Fruit fly (Drosophila melanogaster) whole organism, embryonic: ENCODE measurements around the gene CG6153.

ENCODE experiments used
- Adf1 ChIP-seq: fragments of 200-800 bp; sonication (Bioruptor generic); IDR thresholded peaks from 2 replicates; pipeline ENCODE4 v1.3.6; 2022; ENCODE audit warnings: missing biosample characterization, missing genetic modification characterization
- Atf-2 ChIP-seq: fragments of 200-800 bp; sonication (Bioruptor generic); optimal IDR thresholded peaks from 2 replicates; lab custom pipeline; 2016; ENCODE audit warnings: missing biosample characterization, missing genetic modification characterization
- BEAF-32 ChIP-seq: fragments of 200-800 bp; sonication (Bioruptor generic); optimal IDR thresholded peaks from 3 replicates; lab custom pipeline; 2017; ENCODE audit warnings: missing biosample characterization, missing genetic modification characterization, mild to moderate bottlenecking, moderate library complexity, missing genetic modification reagents
- Blimp-1 ChIP-seq: fragments of 200-800 bp; sonication (Bioruptor generic); optimal IDR thresholded peaks from 3 replicates; lab custom pipeline; 2018; ENCODE audit warnings: missing biosample characterization, missing genetic modification characterization, mild to moderate bottlenecking, moderate library complexity, missing genetic modification reagents
- CG11093 ChIP-seq: fragments of 200-800 bp; sonication (Bioruptor generic); IDR thresholded peaks from 3 replicates; pipeline ENCODE4 v1.3.6; 2022; ENCODE audit warnings: missing biosample characterization, missing genetic modification characterization
- CG12236 ChIP-seq: fragments of 200-800 bp; sonication (Bioruptor generic); optimal IDR thresholded peaks from 2 replicates; lab custom pipeline; 2016; ENCODE audit warnings: missing biosample characterization, missing genetic modification characterization
- CG14014 ChIP-seq: fragments of 200-800 bp; sonication (Bioruptor generic); IDR thresholded peaks from 2 replicates; pipeline ENCODE4 v1.3.6; 2022; ENCODE audit warnings: missing biosample characterization, missing genetic modification characterization
- CG14050 ChIP-seq: fragments of 200-800 bp; sonication (Bioruptor generic); IDR thresholded peaks from 3 replicates; pipeline ENCODE4 v1.3.6; 2022; ENCODE audit warnings: missing biosample characterization, missing genetic modification characterization
- CG18619 ChIP-seq: fragments of 200-800 bp; sonication (Bioruptor generic); optimal IDR thresholded peaks from 3 replicates; lab custom pipeline; 2017; ENCODE audit warnings: missing biosample characterization, mild to moderate bottlenecking, missing genetic modification characterization
- CG2678 ChIP-seq: fragments of 200-800 bp; sonication (Bioruptor generic); optimal IDR thresholded peaks from 3 replicates; lab custom pipeline; 2019; ENCODE audit warnings: missing biosample characterization, mild to moderate bottlenecking, missing genetic modification characterization, moderate library complexity
- CG31365 ChIP-seq: fragments of 200-800 bp; sonication (Bioruptor generic); optimal IDR thresholded peaks from 2 replicates; lab custom pipeline; 2018; ENCODE audit warnings: missing biosample characterization, mild to moderate bottlenecking, missing genetic modification characterization
- CG32532 ChIP-seq: fragments of 200-800 bp; sonication (Bioruptor generic); IDR thresholded peaks from 2 replicates; pipeline ENCODE4 v1.3.6; 2022; ENCODE audit warnings: missing biosample characterization, missing genetic modification characterization
- CG33213 ChIP-seq: fragments of 200-800 bp; sonication (Bioruptor generic); optimal IDR thresholded peaks from 3 replicates; lab custom pipeline; 2016; ENCODE audit warnings: missing biosample characterization, missing genetic modification characterization
- CG3847 ChIP-seq: fragments of 200-800 bp; sonication (Bioruptor generic); IDR thresholded peaks from 2 replicates; pipeline ENCODE4 v1.3.6; 2022; ENCODE audit warnings: missing biosample characterization, missing genetic modification characterization
- CG3995 ChIP-seq: fragments of 200-800 bp; sonication (Bioruptor generic); optimal IDR thresholded peaks from 3 replicates; lab custom pipeline; 2016; ENCODE audit warnings: missing biosample characterization, missing genetic modification characterization
- CG4282 ChIP-seq: fragments of 200-800 bp; sonication (Bioruptor generic); optimal IDR thresholded peaks from 2 replicates; lab custom pipeline; 2016; ENCODE audit warnings: missing biosample characterization, missing genetic modification characterization
- CG4617 ChIP-seq: fragments of 200-800 bp; sonication (Bioruptor generic); optimal IDR thresholded peaks from 3 replicates; lab custom pipeline; 2016; ENCODE audit warnings: missing biosample characterization, missing genetic modification characterization, borderline replicate concordance
- CG4730 ChIP-seq: fragments of 200-800 bp; sonication (Bioruptor generic); IDR thresholded peaks from 2 replicates; pipeline ENCODE4 v1.3.6; 2022; ENCODE audit warnings: missing biosample characterization, missing genetic modification characterization
- CG4854 ChIP-seq: fragments of 200-800 bp; sonication (Bioruptor generic); optimal IDR thresholded peaks from 2 replicates; lab custom pipeline; 2016; ENCODE audit warnings: missing biosample characterization, missing genetic modification characterization, inconsistent platforms
- CG6175 ChIP-seq: fragments of 200-800 bp; sonication (Bioruptor generic); IDR thresholded peaks from 3 replicates; pipeline ENCODE4 v1.3.6; 2022; ENCODE audit warnings: missing biosample characterization, missing genetic modification characterization
- CG6254 ChIP-seq: fragments of 200-800 bp; sonication (Bioruptor generic); optimal IDR thresholded peaks from 3 replicates; lab custom pipeline; 2017; ENCODE audit warnings: mild to moderate bottlenecking, missing biosample characterization, missing genetic modification reagents, missing genetic modification characterization
- CG6272 ChIP-seq: fragments of 200-800 bp; sonication (Bioruptor generic); IDR thresholded peaks from 2 replicates; pipeline ENCODE4 v1.3.6; 2022; ENCODE audit warnings: missing biosample characterization, missing genetic modification characterization
- CG6689 ChIP-seq: fragments of 200-800 bp; sonication (Bioruptor generic); IDR thresholded peaks from 2 replicates; pipeline ENCODE4 v1.3.6; 2022; ENCODE audit warnings: missing biosample characterization, missing genetic modification characterization
- CG6765 ChIP-seq: fragments of 200-800 bp; sonication (Bioruptor generic); optimal IDR thresholded peaks from 3 replicates; lab custom pipeline; 2017; ENCODE audit warnings: missing biosample characterization, mild to moderate bottlenecking, missing genetic modification characterization
- CG6813 ChIP-seq: fragments of 200-800 bp; sonication (Bioruptor generic); optimal IDR thresholded peaks from 2 replicates; lab custom pipeline; 2017; ENCODE audit warnings: missing biosample characterization, missing genetic modification characterization, mild to moderate bottlenecking, moderate library complexity, missing genetic modification reagents
- CG8478 ChIP-seq: fragments of >200 bp; optimal IDR thresholded peaks from 2 replicates; lab custom pipeline; 2018
- CG8924 ChIP-seq: fragments of 200-800 bp; optimal IDR thresholded peaks from 3 replicates; lab custom pipeline; 2019; ENCODE audit warnings: missing biosample characterization, mild to moderate bottlenecking, missing genetic modification characterization, moderate library complexity
- CoRest ChIP-seq: fragments of 200-800 bp; sonication (Bioruptor generic); optimal IDR thresholded peaks from 3 replicates; lab custom pipeline; 2018; ENCODE audit warnings: missing biosample characterization, mild to moderate bottlenecking, missing genetic modification characterization, moderate library complexity
- Drgx ChIP-seq: fragments of 200-800 bp; sonication (Bioruptor generic); IDR thresholded peaks from 2 replicates; pipeline ENCODE4 v1.3.6; 2022; ENCODE audit warnings: missing biosample characterization, missing genetic modification characterization
- Hsf ChIP-seq: fragments of 200-800 bp; sonication (Bioruptor generic); optimal IDR thresholded peaks from 3 replicates; lab custom pipeline; 2016; ENCODE audit warnings: missing biosample characterization, missing genetic modification characterization
- Mrtf ChIP-seq: fragments of 200-800 bp; sonication (Bioruptor generic); IDR thresholded peaks from 3 replicates; pipeline ENCODE4 v1.3.6; 2022; ENCODE audit warnings: missing biosample characterization, missing genetic modification characterization
- Oli ChIP-seq: fragments of 200-800 bp; sonication (Bioruptor generic); optimal IDR thresholded peaks from 2 replicates; lab custom pipeline; 2018; ENCODE audit warnings: missing biosample characterization, mild to moderate bottlenecking, missing genetic modification characterization, moderate library complexity
- Ptx1 ChIP-seq: fragments of 200-800 bp; sonication (Bioruptor generic); IDR thresholded peaks from 2 replicates; pipeline ENCODE4 v1.3.6; 2022; ENCODE audit warnings: missing biosample characterization, missing genetic modification characterization
- Rx ChIP-seq: fragments of 200-800 bp; sonication (Bioruptor generic); IDR thresholded peaks from 2 replicates; pipeline ENCODE4 v1.3.6; 2022; ENCODE audit warnings: missing biosample characterization, missing genetic modification characterization
- Ssrp ChIP-seq: fragments of 200-800 bp; sonication (Bioruptor generic); optimal IDR thresholded peaks from 2 replicates; lab custom pipeline; 2018; ENCODE audit warnings: missing biosample characterization, mild to moderate bottlenecking, missing genetic modification characterization, moderate library complexity
- ash1 ChIP-seq: fragments of 200-800 bp; sonication (Bioruptor generic); optimal IDR thresholded peaks from 2 replicates; lab custom pipeline; 2018; ENCODE audit warnings: missing biosample characterization, mild to moderate bottlenecking, missing genetic modification characterization
- chn ChIP-seq: fragments of 200-800 bp; sonication (Bioruptor generic); optimal IDR thresholded peaks from 2 replicates; lab custom pipeline; 2016; ENCODE audit warnings: missing biosample characterization, missing genetic modification characterization
- crc ChIP-seq: fragments of 200-800 bp; sonication (Bioruptor generic); optimal IDR thresholded peaks from 2 replicates; lab custom pipeline; 2016; ENCODE audit warnings: missing biosample characterization, missing genetic modification characterization
- disco-r ChIP-seq: fragments of 200-800 bp; sonication (Bioruptor generic); optimal IDR thresholded peaks from 2 replicates; lab custom pipeline; 2016; ENCODE audit warnings: missing biosample characterization, missing genetic modification characterization
- ewg ChIP-seq: fragments of 200-800 bp; sonication (Bioruptor generic); optimal IDR thresholded peaks from 3 replicates; lab custom pipeline; 2017; ENCODE audit warnings: mild to moderate bottlenecking, missing biosample characterization, missing genetic modification reagents, missing genetic modification characterization
- grau ChIP-seq: fragments of 200-800 bp; optimal IDR thresholded peaks from 3 replicates; lab custom pipeline; 2019; ENCODE audit warnings: missing biosample characterization, mild to moderate bottlenecking, missing genetic modification characterization, moderate library complexity
- hkb ChIP-seq, 2 experiments: fragments of 200-800 bp in 1 of 2; fragments of >200 bp in 1 of 2; sonication (Bioruptor generic) in 1 of 2; IDR thresholded peaks in 1 of 2; optimal IDR thresholded peaks in 1 of 2; 2 replicates each; pipeline versions ENCODE4 v1.3.6 to Lab custom; 2017 to 2022; ENCODE audit warnings: missing biosample characterization in 1 of 2, missing genetic modification characterization in 1 of 2
- kni ChIP-seq: fragments of 200-800 bp; sonication (Bioruptor generic); optimal IDR thresholded peaks from 3 replicates; lab custom pipeline; 2017; ENCODE audit warnings: mild to moderate bottlenecking, missing biosample characterization, missing genetic modification reagents, missing genetic modification characterization
- lilli ChIP-seq: fragments of 200-800 bp; sonication (Bioruptor generic); optimal IDR thresholded peaks from 3 replicates; lab custom pipeline; 2016; ENCODE audit warnings: missing biosample characterization, missing genetic modification characterization
- phol ChIP-seq: fragments of 200-800 bp; sonication (Bioruptor generic); optimal IDR thresholded peaks from 3 replicates; lab custom pipeline; 2018; ENCODE audit warnings: missing biosample characterization, mild to moderate bottlenecking, missing genetic modification characterization, moderate library complexity
- pros ChIP-seq: fragments of 200-800 bp; sonication (Bioruptor generic); optimal IDR thresholded peaks from 3 replicates; lab custom pipeline; 2019; ENCODE audit warnings: missing biosample characterization, mild to moderate bottlenecking, missing genetic modification characterization, moderate library complexity
- run ChIP-seq: fragments of 200-800 bp; sonication (Bioruptor generic); optimal IDR thresholded peaks from 3 replicates; lab custom pipeline; 2018; ENCODE audit warnings: missing biosample characterization, mild to moderate bottlenecking, missing genetic modification characterization
- stc ChIP-seq: fragments of 200-800 bp; sonication (Bioruptor generic); IDR thresholded peaks from 2 replicates; pipeline ENCODE4 v1.3.6; 2022; ENCODE audit warnings: missing biosample characterization, missing genetic modification characterization
- ttk ChIP-seq: fragments of 200-800 bp; sonication (Bioruptor generic); IDR thresholded peaks from 2 replicates; pipeline ENCODE4 v2.1.2; 2022; ENCODE audit warnings: missing biosample characterization, missing genetic modification characterization
- zen2 ChIP-seq: fragments of 200-800 bp; sonication (Bioruptor generic); IDR thresholded peaks from 3 replicates; pipeline ENCODE4 v1.3.6; 2022; ENCODE audit warnings: missing biosample characterization, missing genetic modification characterization; ENCODE audit not compliant: partially characterized antibody

CG6153 gene

dm6 chr2L:12704418-12704920, 11.7 kb downstream of the CG6153 start, which contains the start of the genes CG5776 and spict (continued):
- TF ChIP-seq Blimp-1 (GFP tag; lab: Kevin White, UChicago) (peak; percentile 59), Ssrp (tag; lab: Kevin White, UChicago) (peak; percentile 78), BEAF-32 (GFP tag; lab: Kevin White, UChicago) (peak; percentile 61), CG4730 (GFP tag; lab: Robert Waterston, UW) (peak; percentile 72), Oli (tag; lab: Kevin White, UChicago) (peak; percentile 72), Rx (GFP tag; lab: Robert Waterston, UW) (peak; percentile 69; the same call in 1 of the 2 replicates), CG6689 (GFP tag; lab: Robert Waterston, UW) (peak; percentile 84), run (tag; lab: Kevin White, UChicago) (peak; percentile 19), CG11093 (GFP tag; lab: Robert Waterston, UW) (peak; percentile 74; the same call in 1 of the 3 replicates), grau (tag; lab: Kevin White, UChicago) (peak; percentile 86), CG6813 (peak; percentile 12), CG31365 (tag; lab: Kevin White, UChicago) (peak; percentile 12), CG3847 (GFP tag; lab: Robert Waterston, UW) (peak; percentile 89), CG14050 (GFP tag; lab: Robert Waterston, UW) (peak; percentile 75; the same call in 2 of the 3 replicates), CG12236 (no peak), ewg (GFP tag; lab: Kevin White, UChicago) (peak; percentile 60), ash1 (GFP tag; lab: Kevin White, UChicago) (no peak), lilli (GFP tag; lab: Kevin White, UChicago) (peak; percentile 76), Ptx1 (GFP tag; lab: Robert Waterston, UW) (peak; percentile 89), CG4854 (GFP tag; lab: Kevin White, UChicago) (no peak), crc (GFP tag; lab: Kevin White, UChicago) (no peak), CG4617 (GFP tag; lab: Kevin White, UChicago) (peak; percentile 52), CG6272 (peak; percentile 79), Adf1 (GFP tag; lab: Robert Waterston, UW) (peak; percentile 65), Atf-2 (GFP tag; lab: Kevin White, UChicago) (peak; percentile 10), ttk (peak; percentile 82), stc (GFP tag; lab: Robert Waterston, UW) (peak; percentile 74), CG2678 (tag; lab: Kevin White, UChicago) (peak; percentile 73), Mrtf (peak; percentile 74; the same call in 2 of the 3 replicates), hkb (optimal IDR thresholded peaks at IDR 0.05; lab: Kevin White, UChicago) (peak; percentile 62), hkb (GFP tag; IDR thresholded peaks at IDR 0.05; lab: Robert Waterston, UW) (peak; percentile 69), CG14014 (GFP tag; lab: Robert Waterston, UW) (peak; percentile 76), CoRest (peak; percentile 87), CG33213 (GFP tag; lab: Kevin White, UChicago) (no peak), kni (peak; percentile 18), CG6765 (GFP tag; lab: Kevin White, UChicago) (no peak), CG3995 (no peak), disco-r (GFP tag; lab: Kevin White, UChicago) (no peak), zen2 (GFP tag; lab: Robert Waterston, UW) (no peak), CG8924 (peak; percentile 85), CG4282 (no peak), Drgx (peak; percentile 68), pros (GFP tag; lab: Kevin White, UChicago) (no peak), CG18619 (peak; percentile 76), CG6175 (GFP tag; lab: Robert Waterston, UW) (no peak), CG8478 (lab: Kevin White, UChicago) (no peak), Hsf (GFP tag; lab: Kevin White, UChicago) (peak; percentile 60), CG6254 (GFP tag; lab: Kevin White, UChicago) (peak; percentile 53), phol (tag; lab: Kevin White, UChicago) (peak; percentile 82), chn (GFP tag; lab: Kevin White, UChicago) (peak; percentile 38), CG32532 (GFP tag; lab: Robert Waterston, UW) (peak; percentile 84)
